Worm (Caenorhabditis elegans): Measurements from ENCODE around the gene hoe-1.

ce11 chrIV:4760378-4761084 is 16.5 kb upstream of the hoe-1 start, which contains the start of the genes memi-1 and cyp-31A3:
- no peak for TF ChIP-seq mab-9 (GFP tag; IDR thresholded peaks at IDR 0.05)
- no peak for TF ChIP-seq skn-1 (tag; optimal IDR thresholded peaks at IDR 0.05)
- TF ChIP-seq nhr-77 (tag; optimal IDR thresholded peaks at IDR 0.05) = no peak
- no peak for TF ChIP-seq unc-62 (GFP tag; optimal IDR thresholded peaks at IDR 0.05)
- no peak for TF ChIP-seq sox-4 (tag; optimal IDR thresholded peaks at IDR 0.05)
- TF ChIP-seq tbx-2 (tag; optimal IDR thresholded peaks at IDR 0.05) = no peak
- TF ChIP-seq ceh-88 (GFP tag; IDR thresholded peaks at IDR 0.05) = no peak
- no peak for TF ChIP-seq mef-2 (tag; optimal IDR thresholded peaks at IDR 0.05)
- no peak for TF ChIP-seq nhr-12 (tag; optimal IDR thresholded peaks at IDR 0.05)
- TF ChIP-seq hlh-4 (tag; optimal IDR thresholded peaks at IDR 0.05) = no peak
- TF ChIP-seq aly-2 (tag; optimal IDR thresholded peaks at IDR 0.05) = no peak
- no peak for TF ChIP-seq blmp-1 (tag; optimal IDR thresholded peaks at IDR 0.05)
- no peak for TF ChIP-seq elt-3 (tag; optimal IDR thresholded peaks at IDR 0.05)
